Worm (Caenorhabditis elegans): ENCODE data around the gene Y54G2A.76.

Gene Y54G2A.76

DNA sequence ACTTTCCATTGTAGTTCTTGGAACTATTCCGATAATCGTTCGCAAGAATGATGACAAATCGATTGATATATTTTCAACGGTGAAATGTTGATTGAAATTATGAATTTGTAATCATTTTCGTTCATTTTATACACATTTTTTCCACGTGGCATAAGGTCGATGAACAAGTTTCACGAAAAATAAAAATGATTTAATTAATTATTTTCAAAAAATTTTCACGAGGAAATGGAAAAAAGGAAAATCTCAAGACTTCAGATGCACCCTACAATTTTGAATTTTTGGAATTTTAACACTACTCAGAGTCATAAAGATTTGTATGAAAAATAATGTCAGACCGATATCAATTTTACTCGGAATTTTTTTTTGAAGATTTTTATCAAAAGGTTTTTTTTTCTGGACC lies 10.4 kb downstream of the Y54G2A.76 start, which contains the start of gene Y54G2A.13:
TSS of gene Y54G2A.13 (minus strand) at position 101 of the 400 bp plus-strand sequence.
- TF ChIP-seq ctbp-1 (GFP tag; IDR thresholded peaks at IDR 0.05) (no peak), F10B5.3 (tag; optimal IDR thresholded peaks at IDR 0.05) (no peak), spr-1 (tag; optimal IDR thresholded peaks at IDR 0.05) (no peak), set-16 (GFP tag; IDR thresholded peaks at IDR 0.05) (no peak), R02D3.7 (tag; optimal IDR thresholded peaks at IDR 0.05) (no peak), ceh-62 (tag; optimal IDR thresholded peaks at IDR 0.05) (no peak), ZK337.2 (GFP tag; IDR thresholded peaks at IDR 0.05) (no peak), arid-1 (GFP tag; conservative IDR thresholded peaks at IDR 0.05) (no peak), T20F7.1 (GFP tag; optimal IDR thresholded peaks at IDR 0.05) (no peak), Y48G9A.11 (GFP tag; IDR thresholded peaks at IDR 0.05) (no peak)

DNA sequence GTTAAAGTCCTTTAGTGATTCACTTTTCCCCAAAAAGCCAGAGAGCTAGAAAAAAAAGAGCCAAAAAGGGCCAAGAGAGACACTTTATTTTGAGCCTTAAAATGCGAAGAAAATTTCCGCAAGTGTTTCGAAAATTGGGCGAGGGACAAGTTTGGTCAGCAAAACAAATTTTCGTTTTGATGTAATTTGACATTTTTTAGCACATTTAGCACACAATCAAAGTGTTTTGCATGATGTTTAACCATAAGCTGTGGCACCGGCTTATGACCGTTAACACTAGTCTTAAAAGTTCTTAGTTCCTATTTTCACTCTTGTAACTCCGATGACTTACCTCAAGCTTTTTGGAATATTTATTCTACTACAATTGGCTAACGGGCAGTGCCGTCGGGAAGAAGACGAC lies 11.2 kb downstream of the Y54G2A.76 start, which contains the start of gene Y54G2A.37:
TSS of gene Y54G2A.37 (plus strand) at position 301 of the 400 bp plus-strand sequence.
- no peak for TF ChIP-seq dmd-9 (GFP tag; IDR thresholded peaks at IDR 0.05)
- TF ChIP-seq R02D3.7 (tag; optimal IDR thresholded peaks at IDR 0.05), result no peak
- TF ChIP-seq dve-1 (tag; optimal IDR thresholded peaks at IDR 0.05; ENCODE audit: insufficient read depth), result no peak
- no peak for TF ChIP-seq ZK546.5 (tag; optimal IDR thresholded peaks at IDR 0.05)
- no peak for TF ChIP-seq lim-7 (GFP tag; IDR thresholded peaks at IDR 0.05)
- no peak for TF ChIP-seq dpl-1 (GFP tag; optimal IDR thresholded peaks at IDR 0.05)
- no peak for TF ChIP-seq lin-29 (GFP tag; IDR thresholded peaks at IDR 0.05)
- no peak for TF ChIP-seq jun-1 (tag; optimal IDR thresholded peaks at IDR 0.05)
- TF ChIP-seq Y105C5A.15 (GFP tag; IDR thresholded peaks at IDR 0.05), result no peak
- TF ChIP-seq nhr-237 (tag; optimal IDR thresholded peaks at IDR 0.05), result no peak

DNA sequence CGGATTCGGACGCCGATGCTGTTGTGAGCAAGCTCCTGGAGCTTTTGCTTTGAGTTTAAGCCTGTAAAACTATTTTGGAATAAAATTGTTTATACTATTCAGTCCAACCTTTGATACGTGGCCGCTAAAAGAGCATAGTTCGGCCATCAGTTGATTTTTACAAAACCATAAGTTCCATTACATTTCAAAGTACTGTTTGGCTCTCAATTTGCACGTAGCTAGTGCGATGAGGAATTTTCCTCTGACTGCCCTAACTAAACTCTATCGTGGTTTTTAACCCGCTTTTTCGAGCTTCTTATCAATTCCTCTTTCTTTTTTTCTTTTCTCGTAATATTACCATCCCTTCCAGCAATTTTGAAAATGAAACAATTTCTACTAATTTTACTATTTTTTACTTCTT lies 14.2 kb downstream of the Y54G2A.76 start, which contains the start of gene clec-80:
TSS of gene clec-80 (plus strand) at position 301 of the 400 bp plus-strand sequence.
- TF ChIP-seq nhr-77 (tag; optimal IDR thresholded peaks at IDR 0.05) (no peak), pqm-1 (tag; optimal IDR thresholded peaks at IDR 0.05) (peak; percentile 43), madf-5 (GFP tag; IDR thresholded peaks at IDR 0.05) (no peak), Y48G9A.11 (GFP tag; IDR thresholded peaks at IDR 0.05) (no peak), gei-8 (GFP tag; optimal IDR thresholded peaks at IDR 0.05) (no peak), skn-1 (tag; optimal IDR thresholded peaks at IDR 0.05) (no peak), nhr-42 (GFP tag; IDR thresholded peaks at IDR 0.05) (no peak)

DNA sequence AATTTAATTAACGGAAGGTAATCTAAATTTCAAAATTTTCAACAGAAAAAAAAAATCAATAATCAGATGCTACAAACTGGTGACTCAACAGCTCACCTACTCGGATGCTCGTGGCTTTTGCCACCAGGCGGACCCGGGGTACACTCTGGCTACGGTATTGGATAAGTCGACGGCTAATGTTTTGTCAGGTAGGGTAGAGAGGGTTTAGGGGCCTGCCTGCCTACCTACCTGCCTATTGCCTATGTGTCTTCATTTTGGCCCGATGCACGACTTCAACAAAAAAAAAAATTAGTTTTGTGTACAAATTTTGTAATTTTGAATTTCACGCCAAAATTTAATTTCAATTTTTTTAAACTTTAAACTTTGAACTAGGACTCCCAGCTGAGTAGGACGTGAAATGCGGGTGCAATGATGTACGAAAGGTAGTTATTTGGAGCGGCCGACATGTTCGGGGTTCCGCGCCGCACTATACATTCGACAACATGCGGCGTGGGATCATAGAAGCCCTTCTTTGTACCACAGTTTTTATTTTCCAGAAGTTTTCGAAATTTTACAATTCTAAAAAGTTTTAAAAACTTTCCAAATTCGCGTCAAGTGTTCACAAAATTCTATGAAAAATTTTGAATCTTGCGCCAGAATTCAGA lies 16.4 kb downstream of the Y54G2A.76 start:
- TF ChIP-seq dmd-6 (GFP tag; IDR thresholded peaks at IDR 0.05) (no peak), ceh-28 (tag; optimal IDR thresholded peaks at IDR 0.05) (peak; percentile 20), snpc-4 (tag; optimal IDR thresholded peaks at IDR 0.05) (peak; percentile 72), saeg-2 (GFP tag; IDR thresholded peaks at IDR 0.05) (no peak), sdz-12 (GFP tag; optimal IDR thresholded peaks at IDR 0.05) (peak; percentile 56), unc-39 (tag; optimal IDR thresholded peaks at IDR 0.05) (no peak)

DNA sequence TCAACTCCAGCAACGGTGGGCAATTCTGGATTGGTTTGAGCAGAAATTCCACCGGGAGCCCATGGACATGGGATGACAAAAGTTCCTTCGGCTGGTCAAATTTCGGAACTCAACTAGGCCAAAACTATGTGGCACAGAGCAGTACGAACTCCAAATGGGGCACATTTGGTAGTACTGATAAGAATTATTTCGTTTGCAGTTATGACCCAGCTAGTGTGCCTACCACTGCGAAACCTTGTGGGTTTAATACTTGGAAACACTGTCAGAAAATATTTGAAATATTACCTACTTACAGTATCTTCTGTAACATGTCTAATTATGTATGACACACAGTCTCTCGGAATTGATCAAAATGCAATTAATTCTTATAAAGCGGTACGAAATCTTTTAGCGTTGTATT lies 17.1 kb downstream of the Y54G2A.76 start:
- TF ChIP-seq aha-1 (tag) (peak; percentile 84), nhr-48 (tag; optimal IDR thresholded peaks at IDR 0.05) (no peak), F44E2.7 (GFP tag; IDR thresholded peaks at IDR 0.05) (no peak), daf-16 (GFP tag; optimal IDR thresholded peaks at IDR 0.05) (no peak), daf-16 (tag; optimal IDR thresholded peaks at IDR 0.05) (peak; percentile 5), spr-1 (tag; optimal IDR thresholded peaks at IDR 0.05) (no peak), skn-1 (tag; optimal IDR thresholded peaks at IDR 0.05) (no peak), nhr-28 (tag; optimal IDR thresholded peaks at IDR 0.05) (peak; percentile 5), pqm-1 (tag; optimal IDR thresholded peaks at IDR 0.05) (peak; percentile 70)

Data from whole organism, L4 larva.